Fruit fly (Drosophila melanogaster) whole organism, prepupa: ENCODE measurements around the gene CG43235.
A peak's percentile ranks its signal among the peaks of the same experiment; 100 is the strongest.

Experiments used
- CG10669 ChIP-seq: fragments of 200-800 bp; sonication (Bioruptor generic); optimal IDR thresholded peaks from 3 replicates; lab custom pipeline; 2018; ENCODE audit warnings: missing biosample characterization, mild to moderate bottlenecking, missing genetic modification characterization, moderate library complexity
- CG11762 ChIP-seq: fragments of 200-800 bp; sonication (Bioruptor generic); optimal IDR thresholded peaks from 3 replicates; lab custom pipeline; 2016; ENCODE audit warnings: missing biosample characterization, missing genetic modification characterization; ENCODE audit not compliant: insufficient read depth
- CG15336 ChIP-seq: fragments of 200-800 bp; sonication (Bioruptor generic); IDR thresholded peaks from 2 replicates; pipeline ENCODE4 v1.3.6; 2022; ENCODE audit warnings: missing biosample characterization, missing genetic modification characterization
- CG32006 ChIP-seq: fragments of 200-800 bp; sonication (Bioruptor generic); optimal IDR thresholded peaks from 3 replicates; lab custom pipeline; 2017; ENCODE audit warnings: missing biosample characterization, mild to moderate bottlenecking, missing genetic modification characterization
- CG34406 ChIP-seq: fragments of 200-800 bp; sonication (Bioruptor generic); optimal IDR thresholded peaks from 3 replicates; lab custom pipeline; 2016; ENCODE audit warnings: missing biosample characterization, missing genetic modification characterization
- CG4318 ChIP-seq: fragments of 200-800 bp; sonication (Bioruptor generic); optimal IDR thresholded peaks from 3 replicates; lab custom pipeline; 2017; ENCODE audit warnings: missing biosample characterization, mild to moderate bottlenecking, missing genetic modification characterization
- CG6163 ChIP-seq: fragments of 200-800 bp; sonication (Bioruptor generic); IDR thresholded peaks from 3 replicates; pipeline ENCODE4 v1.3.6; 2022; ENCODE audit warnings: missing biosample characterization, missing genetic modification characterization
- CG6276 ChIP-seq: fragments of 200-800 bp; sonication (Bioruptor generic); optimal IDR thresholded peaks from 2 replicates; lab custom pipeline; 2017; ENCODE audit warnings: missing biosample characterization, mild to moderate bottlenecking, missing genetic modification characterization
- CG6792 ChIP-seq: fragments of 200-800 bp; sonication (Bioruptor generic); optimal IDR thresholded peaks from 3 replicates; lab custom pipeline; 2016; ENCODE audit warnings: missing biosample characterization, missing genetic modification characterization
- CG6808 ChIP-seq: fragments of 200-800 bp; sonication (Bioruptor generic); optimal IDR thresholded peaks from 3 replicates; lab custom pipeline; 2017; ENCODE audit warnings: missing biosample characterization, missing genetic modification characterization, mild to moderate bottlenecking, moderate library complexity, missing genetic modification reagents
- CG7368 ChIP-seq: fragments of 200-800 bp; sonication (Bioruptor generic); optimal IDR thresholded peaks from 3 replicates; lab custom pipeline; 2016; ENCODE audit warnings: missing biosample characterization, missing genetic modification characterization
- CG8319 ChIP-seq: fragments of 200-800 bp; sonication (Bioruptor generic); optimal IDR thresholded peaks from 3 replicates; lab custom pipeline; 2016; ENCODE audit warnings: missing biosample characterization, missing genetic modification characterization
- CG9139 ChIP-seq: fragments of 200-800 bp; sonication (Bioruptor generic); optimal IDR thresholded peaks from 3 replicates; lab custom pipeline; 2017; ENCODE audit warnings: missing biosample characterization, mild to moderate bottlenecking, missing genetic modification characterization
- Eip75B ChIP-seq: fragments of 200-800 bp; sonication (Bioruptor generic); optimal IDR thresholded peaks from 3 replicates; lab custom pipeline; 2016; ENCODE audit warnings: missing biosample characterization, missing genetic modification characterization
- Eip78C ChIP-seq: fragments of 200-800 bp; sonication (Bioruptor generic); peaks from one replicate; lab custom pipeline; 2016; ENCODE audit warnings: missing biosample characterization, missing genetic modification characterization
- Ets21C ChIP-seq: fragments of 200-800 bp; sonication (Bioruptor generic); optimal IDR thresholded peaks from 3 replicates; lab custom pipeline; 2016; ENCODE audit warnings: missing biosample characterization, missing genetic modification characterization
- Ets96B ChIP-seq: fragments of 200-800 bp; optimal IDR thresholded peaks from 2 replicates; lab custom pipeline; 2019; ENCODE audit warnings: missing biosample characterization, mild to moderate bottlenecking, missing genetic modification characterization, moderate library complexity
- Gug ChIP-seq: fragments of 200-800 bp; sonication (Bioruptor generic); IDR thresholded peaks from 2 replicates; pipeline ENCODE4 v1.3.6; 2022; ENCODE audit warnings: missing biosample characterization, missing genetic modification characterization
- Hr38 ChIP-seq: sonication (Bioruptor generic); optimal IDR thresholded peaks from 2 replicates; lab custom pipeline; 2016; ENCODE audit warnings: missing biosample characterization, missing genetic modification characterization
- Hr39 ChIP-seq: fragments of 200-800 bp; sonication (Bioruptor generic); optimal IDR thresholded peaks from 2 replicates; lab custom pipeline; 2016; ENCODE audit warnings: missing biosample characterization, missing genetic modification characterization
- Met ChIP-seq: fragments of 200-800 bp; sonication (Bioruptor generic); optimal IDR thresholded peaks from 3 replicates; lab custom pipeline; 2016; ENCODE audit warnings: missing biosample characterization, missing genetic modification characterization
- OdsH ChIP-seq: fragments of 200-800 bp; sonication (Bioruptor generic); optimal IDR thresholded peaks from 3 replicates; lab custom pipeline; 2016; ENCODE audit warnings: missing biosample characterization, missing genetic modification characterization
- Sox14 ChIP-seq: fragments of 200-800 bp; sonication (Bioruptor generic); optimal IDR thresholded peaks from 3 replicates; lab custom pipeline; 2016; ENCODE audit warnings: missing biosample characterization, missing genetic modification characterization
- achi ChIP-seq: fragments of 200-800 bp; sonication (Bioruptor generic); optimal IDR thresholded peaks from 3 replicates; lab custom pipeline; 2016; ENCODE audit warnings: missing biosample characterization, missing genetic modification characterization
- acj6 ChIP-seq: fragments of 200-800 bp; sonication (Bioruptor generic); optimal IDR thresholded peaks from 3 replicates; lab custom pipeline; 2016; ENCODE audit warnings: missing biosample characterization, missing genetic modification characterization
- dac ChIP-seq: fragments of 200-800 bp; sonication (Bioruptor generic); optimal IDR thresholded peaks from 2 replicates; lab custom pipeline; 2017; ENCODE audit warnings: missing biosample characterization, mild to moderate bottlenecking, missing genetic modification characterization
- dsx ChIP-seq: fragments of 200-800 bp; optimal IDR thresholded peaks from 3 replicates; lab custom pipeline; 2019; ENCODE audit warnings: missing biosample characterization, mild to moderate bottlenecking, missing genetic modification characterization, moderate library complexity; ENCODE audit not compliant: poor library complexity, severe bottlenecking
- fd59A ChIP-seq: fragments of 200-800 bp; sonication (Bioruptor generic); optimal IDR thresholded peaks from 2 replicates; lab custom pipeline; 2017; ENCODE audit warnings: missing biosample characterization, mild to moderate bottlenecking, missing genetic modification characterization, missing genetic modification reagents
- fd85E ChIP-seq: fragments of 200-800 bp; sonication (Bioruptor generic); optimal IDR thresholded peaks from 3 replicates; lab custom pipeline; 2016; ENCODE audit warnings: missing biosample characterization, missing genetic modification characterization
- lz ChIP-seq: fragments of 200-800 bp; sonication (Bioruptor generic); optimal IDR thresholded peaks from 3 replicates; lab custom pipeline; 2016; ENCODE audit warnings: missing biosample characterization, missing genetic modification characterization
- salr ChIP-seq, 2 experiments: fragments of 200-800 bp; sonication (Bioruptor generic); optimal IDR thresholded peaks; 3 replicates each; lab custom pipeline; 2016 to 2018; ENCODE audit warnings: missing biosample characterization in 2 of 2, missing genetic modification characterization in 2 of 2, mild to moderate bottlenecking in 1 of 2
- spab ChIP-seq: fragments of 200-800 bp; sonication (Bioruptor generic); optimal IDR thresholded peaks from 2 replicates; lab custom pipeline; 2017; ENCODE audit warnings: missing biosample characterization, mild to moderate bottlenecking, missing genetic modification characterization, missing genetic modification reagents
- ss ChIP-seq, 2 experiments: fragments of 200-800 bp; sonication (Bioruptor generic); optimal IDR thresholded peaks; 2 replicates in 1 of 2; 3 replicates in 1 of 2; lab custom pipeline; 2017 to 2018; ENCODE audit warnings: mild to moderate bottlenecking in 2 of 2, missing biosample characterization in 2 of 2, missing genetic modification characterization in 2 of 2, moderate library complexity in 1 of 2
- svp ChIP-seq: fragments of 200-800 bp; sonication (Bioruptor generic); peaks from one replicate; lab custom pipeline; 2016; ENCODE audit warnings: missing biosample characterization, missing genetic modification characterization
- vri ChIP-seq: fragments of 200-800 bp; sonication (Bioruptor generic); optimal IDR thresholded peaks from 3 replicates; lab custom pipeline; 2016; ENCODE audit warnings: missing biosample characterization, mild to moderate bottlenecking, missing genetic modification characterization

CG43235 gene

DNA sequence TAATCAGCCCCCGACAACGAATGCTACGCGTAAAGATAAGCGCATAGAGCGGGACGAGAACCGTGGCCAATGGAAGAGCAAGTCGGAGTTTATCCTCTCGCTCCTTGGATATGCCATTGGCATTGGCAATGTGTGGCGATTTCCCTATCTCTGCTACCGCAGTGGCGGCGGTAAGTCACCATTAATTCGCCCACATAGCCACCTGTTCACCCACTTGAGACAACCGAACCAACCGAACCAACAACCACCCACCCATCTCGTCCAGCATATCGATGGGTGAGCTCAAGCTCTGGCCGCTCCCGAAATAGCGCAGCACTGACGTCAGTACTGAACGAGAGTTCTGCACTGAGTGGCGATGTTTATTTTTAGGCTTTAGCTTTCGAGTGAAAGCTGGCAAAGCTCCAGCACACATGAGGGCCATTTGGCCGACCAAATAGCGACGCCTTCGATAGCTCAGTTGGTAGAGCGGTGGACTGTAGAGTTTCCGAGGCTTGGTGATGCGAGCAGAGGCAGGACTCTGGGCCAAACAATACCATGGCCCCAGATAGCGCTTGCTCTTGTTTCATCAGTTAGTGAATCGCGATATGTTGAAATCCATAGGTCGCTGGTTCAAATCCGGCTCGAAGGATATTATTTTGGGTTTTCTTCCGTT is 18.3 kb downstream of the CG43235 start:
- TF ChIP-seq svp (GFP tag; lab: Kevin White, UChicago): peak; percentile 63
- no peak for TF ChIP-seq Sox14 (GFP tag; lab: Kevin White, UChicago)

DNA sequence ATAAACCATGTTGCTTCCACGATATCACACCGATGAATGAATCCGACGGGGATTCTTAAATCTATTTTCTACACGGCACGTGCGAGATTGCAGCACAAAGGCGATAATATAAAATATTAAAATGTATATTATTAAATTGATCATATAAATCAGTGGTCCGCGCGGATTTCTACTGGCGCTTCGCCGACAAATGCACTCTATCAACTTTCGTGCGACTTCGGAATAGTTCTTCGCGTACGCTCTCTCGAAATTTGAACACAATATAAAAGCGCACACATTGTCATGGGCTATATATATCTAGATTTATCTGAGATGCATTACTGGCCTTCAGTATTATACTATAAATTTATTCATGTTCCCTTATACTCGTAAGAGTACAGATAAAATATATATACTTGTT is 23.7 kb downstream of the CG43235 start, which contains the start of gene CG33296:
CG33296 (minus strand) TSS at position 101 of the 400 bp plus-strand sequence.
- TF ChIP-seq Eip78C (no peak), dac (GFP tag; lab: Kevin White, UChicago) (no peak), Gug (no peak), Met (GFP tag; lab: Kevin White, UChicago) (no peak), Ets21C (GFP tag; lab: Kevin White, UChicago) (no peak), CG6792 (no peak), achi (no peak), fd85E (no peak), svp (GFP tag; lab: Kevin White, UChicago) (no peak)

DNA sequence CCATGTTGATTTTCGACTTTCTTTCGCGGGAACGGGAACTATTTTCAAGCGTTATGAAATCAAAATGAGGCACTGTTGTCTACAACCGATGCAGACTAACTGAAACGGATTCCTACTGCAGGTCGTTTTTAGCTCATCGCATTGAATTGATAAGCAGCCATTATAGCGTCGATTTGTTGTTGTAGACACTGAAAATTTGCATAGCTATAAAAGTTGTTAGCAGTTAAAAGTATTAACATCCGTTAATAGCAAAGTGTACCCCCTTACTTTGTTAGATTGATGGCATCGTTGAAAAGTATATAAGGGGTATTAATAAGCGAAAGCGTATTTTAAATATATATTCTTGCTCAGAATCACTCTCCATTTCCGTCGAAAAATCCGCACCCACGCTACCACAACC is 26.6 kb downstream of the CG43235 start, which contains the start of gene CG13793:
CG13793 (minus strand) TSS at position 101 of the 400 bp plus-strand sequence.
- TF ChIP-seq Gug: no peak
- no peak for TF ChIP-seq CG11762 (GFP tag; lab: Kevin White, UChicago)
- TF ChIP-seq CG15336 (GFP tag; lab: Robert Waterston, UW): no peak
- TF ChIP-seq vri (GFP tag; lab: Kevin White, UChicago): no peak
- TF ChIP-seq CG34406 (GFP tag; lab: Kevin White, UChicago): no peak
- TF ChIP-seq, all 60 proteins: peak for 0

DNA sequence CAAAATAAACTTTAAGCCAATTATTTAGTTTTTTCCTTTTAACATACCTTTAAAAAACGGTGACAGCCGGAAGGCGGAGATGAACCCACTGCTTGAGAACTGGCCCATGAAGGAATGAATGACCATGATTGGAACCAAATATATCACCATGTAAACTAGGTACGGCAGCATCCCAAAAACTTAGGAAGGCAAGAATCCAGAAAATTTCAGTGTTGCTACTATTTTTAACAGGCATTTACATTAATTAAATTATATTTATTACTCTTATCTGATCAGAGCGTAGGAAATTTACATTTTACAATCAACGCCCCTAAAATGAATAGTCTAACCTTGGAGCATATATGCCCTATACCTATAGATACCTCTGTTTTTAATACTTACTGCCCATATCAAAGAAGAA is 29.3 kb downstream of the CG43235 start:
- TF ChIP-seq CG6163 (GFP tag; lab: Robert Waterston, UW) (no peak), CG34406 (GFP tag; lab: Kevin White, UChicago) (no peak), Ets21C (GFP tag; lab: Kevin White, UChicago) (no peak)

DNA sequence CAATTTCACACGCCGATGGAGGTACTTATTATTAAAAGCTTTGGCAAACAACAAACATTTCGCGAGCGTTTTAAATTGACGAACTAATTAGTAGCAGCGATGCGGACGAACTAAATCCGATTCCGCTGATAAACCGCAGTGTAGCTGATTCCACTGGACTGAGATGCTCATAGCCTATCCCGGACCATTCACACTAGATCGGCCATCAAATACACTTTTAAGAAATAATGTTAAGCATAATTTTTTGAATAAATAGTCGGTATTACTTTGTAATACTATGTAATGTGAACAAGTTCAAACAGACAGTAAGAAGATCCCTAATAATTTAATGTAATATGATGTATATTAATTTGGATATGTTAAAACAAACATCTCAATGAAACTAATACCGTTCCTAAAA is 29.9 kb downstream of the CG43235 start, which contains the start of gene CG13794:
CG13794 (minus strand) TSS at position 101 of the 400 bp plus-strand sequence.
- TF ChIP-seq dsx (GFP tag; lab: Kevin White, UChicago): no peak
- no peak for TF ChIP-seq spab
- no peak for TF ChIP-seq CG9139
- no peak for TF ChIP-seq CG34406 (GFP tag; lab: Kevin White, UChicago)
- no peak for TF ChIP-seq CG8319 (GFP tag; lab: Kevin White, UChicago)
- TF ChIP-seq fd59A (GFP tag; lab: Kevin White, UChicago): no peak
- no peak for TF ChIP-seq svp (GFP tag; lab: Kevin White, UChicago)
- TF ChIP-seq CG6808 (GFP tag; lab: Kevin White, UChicago): no peak
- no peak for TF ChIP-seq salr (GFP tag; optimal IDR thresholded peaks at IDR 0.05; lab: Kevin White, UChicago)
- TF ChIP-seq Eip78C: no peak
- TF ChIP-seq CG4318 (GFP tag; lab: Kevin White, UChicago): no peak
- TF ChIP-seq ss (GFP tag; optimal IDR thresholded peaks at IDR 0.05; lab: Kevin White, UChicago): no peak
- no peak for TF ChIP-seq Eip75B
- no peak for TF ChIP-seq Hr38 (GFP tag; lab: Kevin White, UChicago)
- TF ChIP-seq acj6 (GFP tag; lab: Kevin White, UChicago): no peak
- no peak for TF ChIP-seq dac (GFP tag; lab: Kevin White, UChicago)

DNA sequence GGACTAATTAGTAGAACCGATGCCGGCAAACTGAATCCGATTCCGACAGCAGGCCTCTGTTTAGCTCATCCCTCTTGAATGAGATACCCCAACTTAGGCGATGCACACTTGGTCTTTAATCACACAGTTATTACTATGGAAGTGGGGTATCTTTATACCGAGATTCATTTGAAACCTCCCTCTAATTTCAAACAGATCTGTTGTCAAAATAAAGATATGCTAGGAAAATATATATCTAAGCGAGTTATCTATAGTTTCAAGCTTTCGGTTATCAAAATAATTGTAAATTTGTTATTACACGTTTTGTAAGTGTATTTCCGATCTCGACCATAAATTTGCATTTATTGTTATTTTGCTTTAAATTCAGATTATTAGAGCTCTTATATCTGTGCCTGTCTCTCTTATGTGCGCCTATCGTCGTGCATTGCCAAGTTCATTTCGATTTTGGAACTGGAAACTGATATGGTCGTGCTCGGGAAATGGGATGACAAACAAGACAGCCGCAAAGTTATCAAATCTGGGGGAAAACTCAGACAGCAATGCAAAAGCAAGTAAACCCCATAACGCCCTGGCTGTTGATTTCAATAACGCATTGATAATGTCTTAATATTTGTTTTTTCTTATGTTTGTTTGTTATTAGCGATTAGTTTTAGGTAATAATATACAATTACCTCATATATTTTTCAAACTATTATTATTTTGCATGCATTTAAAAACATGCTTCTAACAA is 33.6 kb downstream of the CG43235 start, which contains the start of gene CG13795:
CG13795 (minus strand) TSS at position 31 of the 730 bp plus-strand sequence.
- TF ChIP-seq CG32006 (peak; percentile 8), Ets96B (tag; lab: Kevin White, UChicago) (no peak), lz (GFP tag; lab: Kevin White, UChicago) (peak; percentile 11), Hr39 (GFP tag; lab: Kevin White, UChicago) (peak; percentile 37), svp (GFP tag; lab: Kevin White, UChicago) (peak; percentile 70), CG7368 (no peak), OdsH (peak; percentile 20), CG10669 (GFP tag; lab: Kevin White, UChicago) (peak; percentile 24), CG6276 (no peak)
